Worm (Caenorhabditis elegans): Measurements from ENCODE around the gene riok-3.

riok-3 gene

DNA sequence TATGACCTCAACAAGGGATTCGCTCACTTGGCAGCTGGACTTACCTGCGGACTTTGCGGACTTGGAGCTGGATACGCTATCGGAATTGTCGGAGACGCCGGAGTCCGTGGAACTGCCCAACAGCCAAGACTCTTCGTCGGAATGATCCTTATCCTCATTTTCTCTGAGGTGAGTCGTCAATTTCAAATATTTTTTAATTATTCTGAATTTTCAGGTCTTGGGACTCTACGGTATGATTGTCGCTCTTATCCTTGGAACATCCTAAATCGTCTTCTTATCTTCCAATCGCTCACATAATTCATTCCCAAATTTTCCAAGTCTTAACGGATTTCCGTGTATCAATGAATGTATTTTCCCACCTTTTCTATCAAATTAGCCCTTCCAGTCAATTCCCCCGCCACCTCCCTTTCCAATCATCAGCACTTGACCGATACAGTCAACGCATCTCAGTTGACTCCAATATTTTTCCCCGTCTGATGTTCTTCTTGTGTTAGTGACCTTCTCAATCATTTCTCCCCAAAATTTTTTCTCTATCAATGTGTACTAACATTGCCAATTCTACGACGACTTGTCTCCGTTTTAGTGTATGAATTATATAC is 22.2 kb downstream of the riok-3 start, which contains the start of gene R10E11.6:
R10E11.6 (plus strand) TSS at position 524 of the 599 bp plus-strand sequence.
- TF ChIP-seq egl-27 (tag; optimal IDR thresholded peaks at IDR 0.05) (no peak), sem-4 (tag; optimal IDR thresholded peaks at IDR 0.05) (no peak), nhr-25 (tag; optimal IDR thresholded peaks at IDR 0.05) (no peak), nhr-11 (tag; optimal IDR thresholded peaks at IDR 0.05) (no peak), ztf-11 (tag; optimal IDR thresholded peaks at IDR 0.05) (no peak), sma-9 (GFP tag; optimal IDR thresholded peaks at IDR 0.05) (no peak), sma-9 (tag; optimal IDR thresholded peaks at IDR 0.05) (no peak), ceh-82 (tag; optimal IDR thresholded peaks at IDR 0.05) (no peak), nhr-77 (tag; optimal IDR thresholded peaks at IDR 0.05) (no peak), mab-5 (tag; optimal IDR thresholded peaks at IDR 0.05) (no peak)

DNA sequence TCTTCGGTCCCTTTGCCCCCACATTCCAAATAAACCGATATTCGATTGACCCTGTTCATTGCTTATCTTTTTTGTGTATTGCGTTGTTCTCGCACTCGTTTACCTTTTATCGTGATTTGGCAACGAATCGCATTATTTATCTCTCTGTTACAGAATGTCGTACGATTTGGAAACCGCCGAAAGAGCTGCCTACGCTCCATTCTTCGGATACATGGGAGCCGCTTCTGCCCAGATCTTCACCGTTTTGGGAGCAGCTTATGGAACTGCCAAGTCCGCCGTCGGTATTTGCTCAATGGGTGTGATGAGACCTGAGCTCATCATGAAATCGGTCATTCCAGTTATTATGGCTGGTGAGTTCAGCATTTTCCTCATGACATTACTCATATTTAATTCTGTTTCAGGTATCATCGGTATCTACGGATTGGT is 22.8 kb downstream of the riok-3 start, which contains the start of gene vha-2:
vha-2 (plus strand) TSS at position 154 of the 426 bp plus-strand sequence.
- TF ChIP-seq nhr-129 (tag; optimal IDR thresholded peaks at IDR 0.05) = peak; percentile 1
- no peak for TF ChIP-seq sem-4 (tag; optimal IDR thresholded peaks at IDR 0.05)
- no peak for TF ChIP-seq C34F6.9 (tag; optimal IDR thresholded peaks at IDR 0.05)
- peak; percentile 15 for TF ChIP-seq sma-3 (GFP tag; optimal IDR thresholded peaks at IDR 0.05)
- TF ChIP-seq lin-11 (tag; optimal IDR thresholded peaks at IDR 0.05) = peak; percentile 22
- peak; percentile 29 for TF ChIP-seq fos-1 (tag; optimal IDR thresholded peaks at IDR 0.05)

DNA sequence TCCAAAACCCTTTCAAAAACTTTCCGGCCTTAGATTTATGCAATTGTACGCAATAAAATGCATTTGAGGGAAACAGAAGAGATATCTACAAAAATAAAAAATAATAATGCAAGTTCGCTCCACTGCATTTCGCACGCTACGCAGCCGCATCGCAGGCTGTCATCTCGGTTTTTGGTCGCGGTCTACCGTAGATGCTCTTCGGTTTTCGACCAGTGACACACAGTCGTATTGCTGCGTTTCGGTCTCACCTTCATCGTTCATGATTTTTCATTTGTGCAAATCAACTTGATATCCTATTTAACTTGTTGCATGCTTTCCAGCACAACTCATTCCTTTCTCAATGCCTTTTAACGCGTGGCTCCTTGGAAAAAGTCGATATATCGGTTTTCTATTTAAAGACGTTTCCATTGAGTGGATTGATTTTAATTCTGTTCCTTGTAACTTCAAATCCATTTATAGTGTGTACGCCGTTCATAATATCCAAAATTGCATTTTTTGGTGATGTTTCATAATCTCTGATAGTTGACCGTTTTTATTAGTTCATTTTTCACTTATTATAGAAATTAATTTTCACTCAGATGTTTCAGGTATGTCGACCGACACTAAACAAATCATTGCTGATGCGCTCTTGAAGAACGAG is 24.0 kb downstream of the riok-3 start, which contains the start of gene vha-1:
vha-1 (plus strand) TSS at position 590 of the 640 bp plus-strand sequence.
- TF ChIP-seq elt-1 (tag; optimal IDR thresholded peaks at IDR 0.05) (no peak), elt-3 (tag; optimal IDR thresholded peaks at IDR 0.05) (no peak), nhr-21 (tag; optimal IDR thresholded peaks at IDR 0.05) (peak; percentile 81), ztf-11 (tag; optimal IDR thresholded peaks at IDR 0.05) (no peak), mbf-1 (tag; optimal IDR thresholded peaks at IDR 0.05) (no peak), fos-1 (tag; optimal IDR thresholded peaks at IDR 0.05) (peak; percentile 99), egl-27 (tag; optimal IDR thresholded peaks at IDR 0.05) (peak; percentile 46), ceh-82 (tag; optimal IDR thresholded peaks at IDR 0.05) (peak; percentile 55), unc-39 (tag; optimal IDR thresholded peaks at IDR 0.05) (no peak), R02D3.7 (tag; optimal IDR thresholded peaks at IDR 0.05) (peak; percentile 11), ama-1 (optimal IDR thresholded peaks at IDR 0.05) (peak; percentile 78), nhr-25 (tag; optimal IDR thresholded peaks at IDR 0.05) (peak; percentile 75), sem-4 (tag; optimal IDR thresholded peaks at IDR 0.05) (no peak), dmd-4 (tag; optimal IDR thresholded peaks at IDR 0.05) (no peak), snpc-4 (tag; optimal IDR thresholded peaks at IDR 0.05) (peak; percentile 53), Y55F3AM.14 (GFP tag; optimal IDR thresholded peaks at IDR 0.05) (no peak), ztf-4 (tag; optimal IDR thresholded peaks at IDR 0.05) (peak; percentile 65), nhr-11 (tag; optimal IDR thresholded peaks at IDR 0.05) (no peak), mdl-1 (tag; optimal IDR thresholded peaks at IDR 0.05) (peak in 1 of 2 experiments; percentile 41), ZK546.5 (tag; optimal IDR thresholded peaks at IDR 0.05) (peak; percentile 42), ceh-16 (tag; optimal IDR thresholded peaks at IDR 0.05) (no peak), lin-11 (tag; optimal IDR thresholded peaks at IDR 0.05) (peak; percentile 67), ztf-1 (GFP tag; conservative IDR thresholded peaks at IDR 0.05) (no peak), lsy-2 (tag; optimal IDR thresholded peaks at IDR 0.05) (peak; percentile 78 to 94), unc-62 (GFP tag; optimal IDR thresholded peaks at IDR 0.05) (no peak), lin-13 (GFP tag; optimal IDR thresholded peaks at IDR 0.05) (peak; percentile 85), C34F6.9 (tag; optimal IDR thresholded peaks at IDR 0.05) (peak; percentile 98), sma-9 (GFP tag; optimal IDR thresholded peaks at IDR 0.05) (peak; percentile 40), sma-9 (tag; optimal IDR thresholded peaks at IDR 0.05) (no peak), blmp-1 (tag; optimal IDR thresholded peaks at IDR 0.05; ENCODE audit: insufficient read depth) (peak; percentile 56), nhr-6 (tag; optimal IDR thresholded peaks at IDR 0.05) (peak; percentile 39), crh-2 (tag; optimal IDR thresholded peaks at IDR 0.05) (peak; percentile 95), nhr-23 (tag; optimal IDR thresholded peaks at IDR 0.05) (no peak), unc-55 (GFP tag; optimal IDR thresholded peaks at IDR 0.05) (peak; percentile 97), alr-1 (tag; optimal IDR thresholded peaks at IDR 0.05) (no peak), nhr-12 (tag; optimal IDR thresholded peaks at IDR 0.05) (no peak), aly-2 (tag; optimal IDR thresholded peaks at IDR 0.05) (no peak), nhr-129 (tag; optimal IDR thresholded peaks at IDR 0.05) (peak; percentile 88), peb-1 (tag; optimal IDR thresholded peaks at IDR 0.05) (no peak), nhr-237 (tag; optimal IDR thresholded peaks at IDR 0.05) (no peak), nhr-10 (tag; optimal IDR thresholded peaks at IDR 0.05) (no peak), gmeb-1 (tag; optimal IDR thresholded peaks at IDR 0.05) (peak; percentile 79), skn-1 (tag; optimal IDR thresholded peaks at IDR 0.05) (no peak), F13H6.1 (tag; optimal IDR thresholded peaks at IDR 0.05) (peak; percentile 74), lin-39 (tag; optimal IDR thresholded peaks at IDR 0.05) (no peak)

Data from whole organism, L2 larva.